Fruit fly (Drosophila melanogaster) whole organism: ENCODE data around the gene CG2004.

Experiments
- psq ChIP-seq: fragments of >200 bp; optimal IDR thresholded peaks from 2 replicates; lab custom pipeline; 2017
- usp ChIP-seq: fragments of >200 bp; optimal IDR thresholded peaks from 2 replicates; lab custom pipeline; 2017; ENCODE audit warnings: missing biosample characterization, missing genetic modification characterization, mixed read lengths

- TF ChIP-seq usp (GFP tag; lab: Kevin White, UChicago) (no peak), psq (lab: Kevin White, UChicago) (no peak)
Observed at dm6 chrX:8714064-8715046, at the start of gene CG2004, which contains the start of gene CG1785.
